Worm (Caenorhabditis elegans) whole organism, early embryonic: ENCODE data around the gene rbg-3.
A peak's percentile ranks its signal among the peaks of the same experiment; 100 is the strongest.

ENCODE experiments used
- B0310.2 ChIP-seq: sonication (generic microtip); optimal IDR thresholded peaks from 2 replicates; lab custom pipeline; 2016; ENCODE audit warnings: mild to moderate bottlenecking, missing genetic modification characterization, missing compliant biosample characterization
- F13C5.2 ChIP-seq: sonication (generic microtip); optimal IDR thresholded peaks from 2 replicates; lab custom pipeline; 2017; ENCODE audit warnings: mild to moderate bottlenecking, missing genetic modification characterization, inconsistent platforms, missing compliant biosample characterization
- aly-1 ChIP-seq: sonication (generic microtip); optimal IDR thresholded peaks from 2 replicates; lab custom pipeline; 2016; ENCODE audit warnings: missing genetic modification characterization, missing compliant biosample characterization
- ama-1 ChIP-seq: fragments of 150-350 bp; optimal IDR thresholded peaks from 2 replicates; lab custom pipeline; 2014
- ceh-13 ChIP-seq: fragments of 200-800 bp; sonication (Bioruptor generic); optimal IDR thresholded peaks from 2 replicates; lab custom pipeline; 2018; ENCODE audit warnings: mild to moderate bottlenecking, missing genetic modification characterization, missing compliant biosample characterization
- ceh-36 ChIP-seq: sonication (generic microtip); optimal IDR thresholded peaks from 2 replicates; lab custom pipeline; 2016; ENCODE audit warnings: missing genetic modification characterization, inconsistent platforms, missing compliant biosample characterization
- ets-7 ChIP-seq: sonication (generic microtip); optimal IDR thresholded peaks from 2 replicates; lab custom pipeline; 2016; ENCODE audit warnings: missing genotype, missing genetic modification characterization, missing compliant biosample characterization
- flt-1 ChIP-seq: fragments of 200-800 bp; sonication (Bioruptor generic); IDR thresholded peaks from 2 replicates; pipeline ENCODE4 v1.3.6; 2022; ENCODE audit warnings: missing genetic modification characterization, missing compliant biosample characterization
- hmbx-1 ChIP-seq: sonication (generic microtip); optimal IDR thresholded peaks from 2 replicates; lab custom pipeline; 2016; ENCODE audit warnings: mild to moderate bottlenecking, missing genetic modification characterization, missing compliant biosample characterization
- hmg-4 ChIP-seq: fragments of 200-800 bp; sonication (Bioruptor generic); optimal IDR thresholded peaks from 2 replicates; lab custom pipeline; 2018; ENCODE audit warnings: mild to moderate bottlenecking, missing genetic modification characterization, missing compliant biosample characterization
- hnd-1 ChIP-seq: sonication (generic microtip); optimal IDR thresholded peaks from 2 replicates; lab custom pipeline; 2016; ENCODE audit warnings: missing genetic modification characterization, missing compliant biosample characterization
- pes-1 ChIP-seq: fragments of 200-800 bp; sonication (Bioruptor generic); IDR thresholded peaks from 2 replicates; pipeline ENCODE4 v1.3.6; 2022; ENCODE audit warnings: missing genetic modification reagents, missing genetic modification characterization, missing compliant biosample characterization
- scrt-1 ChIP-seq: fragments of 200-800 bp; sonication (Bioruptor generic); IDR thresholded peaks from 2 replicates; pipeline ENCODE4 v1.3.6; 2022; ENCODE audit warnings: missing genetic modification characterization, missing compliant biosample characterization
- sea-1 ChIP-seq: fragments of 200-800 bp; sonication (Bioruptor generic); conservative IDR thresholded peaks from 2 replicates; pipeline ENCODE4 v1.3.6; 2022; ENCODE audit warnings: missing genetic modification characterization, missing compliant biosample characterization
- tbx-11 ChIP-seq: fragments of 200-800 bp; sonication (Bioruptor generic); IDR thresholded peaks from 2 replicates; pipeline ENCODE4 v1.3.6; 2022; ENCODE audit warnings: missing genetic modification characterization, missing compliant biosample characterization
- tbx-37 ChIP-seq: fragments of 200-800 bp; sonication (Bioruptor generic); conservative IDR thresholded peaks from 2 replicates; pipeline ENCODE4 v1.3.6; 2022; ENCODE audit warnings: missing genetic modification reagents, missing genetic modification characterization, missing compliant biosample characterization
- tra-4 ChIP-seq: sonication (generic microtip); optimal IDR thresholded peaks from 2 replicates; lab custom pipeline; 2017; ENCODE audit warnings: missing genetic modification characterization, missing compliant biosample characterization

Gene rbg-3

DNA sequence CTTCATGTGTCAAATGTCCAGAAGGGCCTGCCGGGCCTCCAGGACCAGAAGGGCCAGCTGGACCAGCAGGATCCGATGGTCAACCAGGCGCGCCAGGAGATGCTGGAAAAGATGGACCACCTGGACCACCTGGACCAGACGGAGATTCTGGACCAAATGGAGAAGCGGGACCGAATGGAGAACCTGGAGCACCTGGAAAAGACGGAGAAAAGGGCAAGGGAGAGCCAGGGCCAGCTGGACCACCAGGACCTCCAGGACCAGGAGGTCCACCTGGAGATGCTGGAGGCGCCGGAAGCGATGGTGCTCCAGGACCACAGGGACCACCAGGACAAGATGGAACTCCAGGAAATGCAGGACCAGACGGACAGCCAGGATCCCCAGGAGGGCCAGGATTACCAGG, 5.6 kb upstream of the rbg-3 start:
- no peak for TF ChIP-seq tbx-11 (GFP tag; lab: Robert Waterston, UW)
- no peak for TF ChIP-seq ceh-36
- no peak for TF ChIP-seq scrt-1 (GFP tag; lab: Robert Waterston, UW)
- no peak for TF ChIP-seq B0310.2
- no peak for TF ChIP-seq flt-1 (GFP tag; lab: Robert Waterston, UW)
- TF ChIP-seq hmg-4, result no peak
- no peak for TF ChIP-seq aly-1 (tag; lab: Kevin White, UChicago)
- no peak for TF ChIP-seq tbx-37
- no peak for TF ChIP-seq ets-7
- TF ChIP-seq ama-1, result no peak
- TF ChIP-seq hnd-1 (tag; lab: Kevin White, UChicago), result no peak
- no peak for TF ChIP-seq sea-1 (GFP tag; lab: Robert Waterston, UW)

DNA sequence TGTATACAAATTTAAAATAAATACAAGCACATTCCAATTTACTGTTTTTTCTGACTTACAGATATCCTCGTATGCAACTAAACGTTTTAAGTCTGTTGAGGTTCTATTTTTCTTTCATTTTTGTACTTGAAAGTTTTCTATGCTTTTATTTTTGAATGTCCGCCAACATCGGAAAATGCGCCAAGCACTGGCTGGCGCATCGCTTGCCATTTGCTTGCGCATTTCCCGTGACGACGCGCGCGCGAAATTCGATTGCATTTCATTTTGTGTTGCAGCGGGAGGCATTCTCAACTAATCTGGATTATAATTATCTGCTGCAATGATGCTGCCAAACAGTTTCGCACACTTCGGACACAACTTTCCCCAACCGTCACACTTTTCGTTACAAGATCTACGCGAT, 2.8 kb downstream of the rbg-3 start, which contains the start of gene fbxl-2:
Gene fbxl-2, plus strand, starts transcription at position 278 of the 400 bp plus-strand sequence.
- TF ChIP-seq F13C5.2 (tag; lab: Kevin White, UChicago) (peak; percentile 94), ceh-36 (peak; percentile 56), tra-4 (tag; lab: Kevin White, UChicago) (no peak), ets-7 (peak; percentile 10), tbx-37 (no peak), pes-1 (GFP tag; lab: Robert Waterston, UW) (no peak), hmg-4 (peak; percentile 71), hnd-1 (tag; lab: Kevin White, UChicago) (peak; percentile 40), ama-1 (no peak), tbx-11 (GFP tag; lab: Robert Waterston, UW) (peak; percentile 56; the same call in 1 of the 2 replicates), aly-1 (tag; lab: Kevin White, UChicago) (no peak), hmbx-1 (tag; lab: Kevin White, UChicago) (no peak), ceh-13 (GFP tag; lab: Kevin White, UChicago) (no peak), sea-1 (GFP tag; lab: Robert Waterston, UW) (peak; percentile 44; the same call in 1 of the 2 replicates), flt-1 (GFP tag; lab: Robert Waterston, UW) (peak; percentile 80; the same call in 1 of the 2 replicates), B0310.2 (peak; percentile 34), scrt-1 (GFP tag; lab: Robert Waterston, UW) (0 out of 2 replicates have a peak, but pooled peaks have one; percentile 65)

DNA sequence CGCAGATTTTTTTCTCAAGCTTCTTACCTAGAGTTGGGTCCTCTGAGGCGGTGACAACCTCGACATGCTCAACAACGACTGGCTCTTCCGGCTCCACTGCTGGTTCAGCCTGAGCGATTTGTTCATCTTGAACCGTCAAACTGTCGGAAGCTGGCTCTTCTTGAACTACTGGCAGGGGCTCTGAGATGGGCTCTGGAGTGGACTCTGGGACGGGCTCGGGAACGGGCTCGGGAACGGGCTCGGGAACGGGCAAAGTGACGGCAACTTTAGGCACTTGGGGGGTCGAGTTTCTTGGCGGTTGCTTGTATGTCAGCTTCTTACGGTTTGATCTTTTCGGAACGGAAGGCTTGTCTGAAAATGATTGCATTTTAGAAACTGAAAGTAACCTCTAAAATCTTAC, 8.6 kb downstream of the rbg-3 start:
- TF ChIP-seq tbx-37 (no peak), F13C5.2 (tag; lab: Kevin White, UChicago) (no peak), flt-1 (GFP tag; lab: Robert Waterston, UW) (no peak), ceh-13 (GFP tag; lab: Kevin White, UChicago) (no peak), pes-1 (GFP tag; lab: Robert Waterston, UW) (no peak), ceh-36 (no peak), tbx-11 (GFP tag; lab: Robert Waterston, UW) (no peak), scrt-1 (GFP tag; lab: Robert Waterston, UW) (no peak), ama-1 (no peak), ets-7 (no peak), hmg-4 (no peak), hnd-1 (tag; lab: Kevin White, UChicago) (no peak), aly-1 (tag; lab: Kevin White, UChicago) (no peak), B0310.2 (no peak), tra-4 (tag; lab: Kevin White, UChicago) (no peak), sea-1 (GFP tag; lab: Robert Waterston, UW) (no peak), hmbx-1 (tag; lab: Kevin White, UChicago) (no peak)

DNA sequence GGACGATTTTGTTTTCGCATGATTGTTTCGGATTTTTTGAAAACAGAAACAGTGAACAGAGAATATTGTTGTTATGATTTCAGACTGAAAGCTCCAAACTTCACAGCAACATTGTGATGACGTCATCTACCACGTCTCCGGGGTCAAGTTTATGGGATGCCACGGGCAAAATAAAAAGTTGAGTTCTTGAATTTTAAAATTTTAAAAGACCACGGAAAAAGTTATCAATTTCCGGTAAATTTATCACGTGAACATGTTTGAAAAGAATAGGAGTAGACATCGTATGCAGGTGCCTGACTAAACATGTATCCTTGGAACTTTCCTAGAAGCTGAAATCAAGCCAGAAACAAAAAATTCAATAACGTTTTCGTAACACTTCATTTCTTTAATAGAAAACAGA, 9.3 kb downstream of the rbg-3 start, which contains the start of gene B0393.4:
Gene B0393.4, minus strand, starts transcription at position 101 of the 400 bp plus-strand sequence.
- TF ChIP-seq F13C5.2 (tag; lab: Kevin White, UChicago) (no peak), tbx-11 (GFP tag; lab: Robert Waterston, UW) (no peak), scrt-1 (GFP tag; lab: Robert Waterston, UW) (no peak), ets-7 (no peak), sea-1 (GFP tag; lab: Robert Waterston, UW) (no peak), tra-4 (tag; lab: Kevin White, UChicago) (no peak), aly-1 (tag; lab: Kevin White, UChicago) (no peak), hmg-4 (no peak), ceh-13 (GFP tag; lab: Kevin White, UChicago) (no peak), flt-1 (GFP tag; lab: Robert Waterston, UW) (no peak), ceh-36 (no peak), B0310.2 (no peak), hmbx-1 (tag; lab: Kevin White, UChicago) (no peak), tbx-37 (no peak), hnd-1 (tag; lab: Kevin White, UChicago) (no peak), ama-1 (no peak), pes-1 (GFP tag; lab: Robert Waterston, UW) (no peak)

DNA sequence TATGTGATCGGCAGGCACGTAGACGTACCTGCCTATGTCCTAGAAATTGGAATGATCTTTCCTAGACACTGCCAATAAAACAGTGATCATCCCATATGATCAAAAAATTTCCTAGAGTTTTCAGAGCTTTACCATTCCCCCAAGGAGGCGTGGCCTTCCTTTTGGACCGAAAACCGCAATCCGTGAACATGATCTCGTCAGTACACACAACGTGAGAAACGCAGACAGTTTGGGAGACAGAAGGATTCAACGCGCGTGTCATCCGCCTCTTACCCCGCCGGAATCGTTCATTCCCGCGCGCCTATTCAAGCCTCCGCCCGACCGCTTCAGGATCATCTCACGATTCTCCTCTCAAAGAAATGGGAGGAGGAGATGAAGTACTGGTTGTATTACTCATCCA, 11.2 kb downstream of the rbg-3 start, which contains the start of gene B0393.5:
Gene B0393.5, plus strand, starts transcription at position 301 of the 400 bp plus-strand sequence.
- TF ChIP-seq flt-1 (GFP tag; lab: Robert Waterston, UW) (no peak), tbx-11 (GFP tag; lab: Robert Waterston, UW) (no peak), ets-7 (no peak), hmg-4 (no peak), hmbx-1 (tag; lab: Kevin White, UChicago) (no peak), B0310.2 (no peak), pes-1 (GFP tag; lab: Robert Waterston, UW) (no peak), ama-1 (no peak), hnd-1 (tag; lab: Kevin White, UChicago) (no peak), tra-4 (tag; lab: Kevin White, UChicago) (no peak), aly-1 (tag; lab: Kevin White, UChicago) (no peak), tbx-37 (no peak), F13C5.2 (tag; lab: Kevin White, UChicago) (no peak), ceh-36 (no peak), scrt-1 (GFP tag; lab: Robert Waterston, UW) (no peak), sea-1 (GFP tag; lab: Robert Waterston, UW) (no peak)

DNA sequence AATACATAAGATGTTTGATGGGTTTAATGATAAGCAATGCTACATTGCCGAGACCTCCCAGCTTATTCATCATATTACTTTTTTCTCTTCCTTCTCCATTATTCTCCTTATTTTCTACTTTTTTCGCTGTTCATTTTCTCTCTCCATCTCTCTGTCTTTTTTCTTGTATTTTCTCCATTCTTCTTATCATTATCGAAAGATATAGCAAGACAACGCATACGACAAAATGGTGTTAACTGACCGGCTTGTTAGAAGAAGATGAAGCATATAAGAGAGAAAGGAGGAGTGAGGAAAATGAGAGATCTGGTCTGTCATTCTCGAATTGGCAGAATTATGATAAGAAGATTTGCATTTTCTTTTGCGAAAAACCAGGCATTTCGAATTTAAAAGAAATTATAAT, 12.6 kb downstream of the rbg-3 start:
- TF ChIP-seq tbx-11 (GFP tag; lab: Robert Waterston, UW) (no peak), flt-1 (GFP tag; lab: Robert Waterston, UW) (no peak), scrt-1 (GFP tag; lab: Robert Waterston, UW) (no peak), aly-1 (tag; lab: Kevin White, UChicago) (no peak), F13C5.2 (tag; lab: Kevin White, UChicago) (no peak), ets-7 (no peak), hmbx-1 (tag; lab: Kevin White, UChicago) (no peak), tra-4 (tag; lab: Kevin White, UChicago) (no peak), ceh-13 (GFP tag; lab: Kevin White, UChicago) (no peak), hmg-4 (no peak), sea-1 (GFP tag; lab: Robert Waterston, UW) (no peak), ceh-36 (no peak), hnd-1 (tag; lab: Kevin White, UChicago) (no peak)
